Fruit fly (Drosophila melanogaster) whole organism, embryonic: ENCODE data around the gene Rad17.
A peak's percentile ranks its signal among the peaks of the same experiment; 100 is the strongest.

Experiments
- Ada2b ChIP-seq: fragments of 200-800 bp; sonication (Bioruptor generic); IDR thresholded peaks from 2 replicates; pipeline ENCODE4 v1.3.6; 2022; ENCODE audit warnings: missing biosample characterization, missing genetic modification characterization
- Asciz ChIP-seq: fragments of 200-800 bp; sonication (Bioruptor generic); optimal IDR thresholded peaks from 2 replicates; lab custom pipeline; 2017; ENCODE audit warnings: missing biosample characterization, mild to moderate bottlenecking, missing genetic modification characterization, missing genetic modification reagents
- B-H1 ChIP-seq: fragments of 200-800 bp; sonication (Bioruptor generic); IDR thresholded peaks from 3 replicates; pipeline ENCODE4 v1.3.6; 2022; ENCODE audit warnings: missing biosample characterization, missing genetic modification characterization
- Blimp-1 ChIP-seq: fragments of 200-800 bp; sonication (Bioruptor generic); optimal IDR thresholded peaks from 3 replicates; lab custom pipeline; 2018; ENCODE audit warnings: missing biosample characterization, missing genetic modification characterization, mild to moderate bottlenecking, moderate library complexity, missing genetic modification reagents
- CG10366 ChIP-seq: fragments of 200-800 bp; sonication (Bioruptor generic); IDR thresholded peaks from 2 replicates; pipeline ENCODE4 v1.3.6; 2022; ENCODE audit warnings: missing biosample characterization, missing genetic modification characterization
- CG11398 ChIP-seq: fragments of 200-800 bp; sonication (Bioruptor generic); optimal IDR thresholded peaks from 2 replicates; lab custom pipeline; 2016; ENCODE audit warnings: missing biosample characterization, missing genetic modification characterization
- CG12104 ChIP-seq: fragments of 200-800 bp; sonication (Bioruptor generic); optimal IDR thresholded peaks from 3 replicates; lab custom pipeline; 2016; ENCODE audit warnings: missing biosample characterization, missing genetic modification characterization
- CG12219 ChIP-seq: fragments of 200-800 bp; sonication (Bioruptor generic); optimal IDR thresholded peaks from 3 replicates; lab custom pipeline; 2018; ENCODE audit warnings: missing biosample characterization, mild to moderate bottlenecking, missing genetic modification characterization
- CG14441 ChIP-seq: fragments of 200-800 bp; sonication (Bioruptor generic); IDR thresholded peaks from 2 replicates; pipeline ENCODE4 v1.3.6; 2022; ENCODE audit warnings: missing biosample characterization, missing genetic modification characterization
- CG15601 ChIP-seq: fragments of 200-800 bp; sonication (Bioruptor generic); optimal IDR thresholded peaks from 3 replicates; lab custom pipeline; 2019; ENCODE audit warnings: missing biosample characterization, mild to moderate bottlenecking, missing genetic modification characterization, moderate library complexity
- CG18476 ChIP-seq: fragments of 200-800 bp; sonication (Bioruptor generic); optimal IDR thresholded peaks from 2 replicates; lab custom pipeline; 2016; ENCODE audit warnings: missing biosample characterization, mild to moderate bottlenecking, missing genetic modification characterization
- CG18599 ChIP-seq: fragments of 200-800 bp; sonication (Bioruptor generic); optimal IDR thresholded peaks from 3 replicates; lab custom pipeline; 2017; ENCODE audit warnings: missing biosample characterization, missing genetic modification characterization, mild to moderate bottlenecking, moderate library complexity, missing genetic modification reagents
- CG2875 ChIP-seq: fragments of 200-800 bp; sonication (Bioruptor generic); optimal IDR thresholded peaks from 2 replicates; lab custom pipeline; 2017; ENCODE audit warnings: missing biosample characterization, mild to moderate bottlenecking, missing genetic modification characterization, missing genetic modification reagents
- CG31224 ChIP-seq: fragments of 200-800 bp; sonication (Bioruptor generic); IDR thresholded peaks from 2 replicates; pipeline ENCODE4 v1.3.6; 2022; ENCODE audit warnings: missing biosample characterization, missing genetic modification characterization
- CG31388 ChIP-seq: fragments of 200-800 bp; sonication (Bioruptor generic); optimal IDR thresholded peaks from 2 replicates; lab custom pipeline; 2016; ENCODE audit warnings: missing biosample characterization, missing genetic modification characterization
- CG3407 ChIP-seq: fragments of 200-800 bp; sonication (Bioruptor generic); optimal IDR thresholded peaks from 2 replicates; lab custom pipeline; 2018; ENCODE audit warnings: missing biosample characterization, mild to moderate bottlenecking, missing genetic modification characterization
- CG4820 ChIP-seq: fragments of 200-800 bp; sonication (Bioruptor generic); optimal IDR thresholded peaks from 3 replicates; lab custom pipeline; 2016; ENCODE audit warnings: missing biosample characterization, missing genetic modification characterization
- CG7963 ChIP-seq: fragments of 200-800 bp; sonication (Bioruptor generic); IDR thresholded peaks from 3 replicates; pipeline ENCODE4 v1.3.6; 2022; ENCODE audit warnings: missing biosample characterization, missing genetic modification characterization; ENCODE audit not compliant: partially characterized antibody
- CG8089 ChIP-seq: fragments of 200-800 bp; sonication (Bioruptor generic); optimal IDR thresholded peaks from 3 replicates; lab custom pipeline; 2016; ENCODE audit warnings: missing biosample characterization, missing genetic modification characterization
- Camta ChIP-seq: fragments of 200-800 bp; sonication (Bioruptor generic); optimal IDR thresholded peaks from 2 replicates; lab custom pipeline; 2016; ENCODE audit warnings: missing biosample characterization, missing genetic modification characterization
- D19A ChIP-seq: fragments of 200-800 bp; optimal IDR thresholded peaks from 3 replicates; lab custom pipeline; 2019; ENCODE audit warnings: missing biosample characterization, mild to moderate bottlenecking, missing genetic modification characterization, moderate library complexity
- Dbx ChIP-seq: fragments of 200-800 bp; sonication (Bioruptor generic); IDR thresholded peaks from 3 replicates; pipeline ENCODE4 v1.3.6; 2022; ENCODE audit warnings: missing biosample characterization, missing genetic modification characterization
- Dref ChIP-seq: fragments of 200-800 bp; sonication (Bioruptor generic); IDR thresholded peaks from 2 replicates; pipeline ENCODE4 v1.3.6; 2022; ENCODE audit warnings: missing biosample characterization, missing genetic modification characterization
- Ets65A ChIP-seq: fragments of 200-800 bp; sonication (Bioruptor generic); peaks from one replicate; lab custom pipeline; 2016; ENCODE audit warnings: missing biosample characterization, missing genetic modification characterization
- Fer2 ChIP-seq: fragments of 200-800 bp; sonication (Bioruptor generic); optimal IDR thresholded peaks from 2 replicates; lab custom pipeline; 2018; ENCODE audit warnings: missing biosample characterization, mild to moderate bottlenecking, missing genetic modification characterization, moderate library complexity
- Kr ChIP-seq: fragments of 200-800 bp; sonication (Bioruptor generic); optimal IDR thresholded peaks from 2 replicates; lab custom pipeline; 2017; ENCODE audit warnings: missing biosample characterization, mild to moderate bottlenecking, missing genetic modification characterization
- MESR4 ChIP-seq: fragments of 200-800 bp; sonication (Bioruptor generic); optimal IDR thresholded peaks from 2 replicates; lab custom pipeline; 2018; ENCODE audit warnings: missing biosample characterization, mild to moderate bottlenecking, missing genetic modification characterization, moderate library complexity
- Poxn ChIP-seq: fragments of 200-800 bp; sonication (Bioruptor generic); IDR thresholded peaks from 2 replicates; pipeline ENCODE4 v1.3.6; 2022; ENCODE audit warnings: missing biosample characterization, missing genetic modification characterization
- Sin3A ChIP-seq: fragments of >200 bp; optimal IDR thresholded peaks from 2 replicates; lab custom pipeline; 2018
- Six4 ChIP-seq: fragments of 200-800 bp; sonication (Bioruptor generic); optimal IDR thresholded peaks from 2 replicates; lab custom pipeline; 2016; ENCODE audit warnings: missing biosample characterization, missing genetic modification characterization
- Tbp ChIP-seq: fragments of >200 bp; optimal IDR thresholded peaks from 2 replicates; lab custom pipeline; 2018; ENCODE audit warnings: missing biosample characterization, missing genetic modification characterization
- Trl ChIP-seq, 3 experiments: fragments of >200 bp in 2 of 3; fragments of 200-800 bp in 1 of 3; sonication (Bioruptor generic) in 1 of 3; optimal IDR thresholded peaks; 2 replicates in 1 of 3; 3 replicates in 2 of 3; lab custom pipeline; 2016 to 2017; ENCODE audit warnings: missing biosample characterization in 1 of 3, missing genetic modification characterization in 1 of 3
- Vsx1 ChIP-seq: fragments of 200-800 bp; sonication (Bioruptor generic); optimal IDR thresholded peaks from 2 replicates; lab custom pipeline; 2017; ENCODE audit warnings: missing biosample characterization, mild to moderate bottlenecking, missing genetic modification characterization, missing genetic modification reagents
- ap ChIP-seq: fragments of 200-800 bp; sonication (Bioruptor generic); IDR thresholded peaks from 2 replicates; pipeline ENCODE4 v1.3.6; 2022; ENCODE audit warnings: missing biosample characterization, missing genetic modification characterization
- bowl ChIP-seq: fragments of 200-800 bp; sonication (Bioruptor generic); IDR thresholded peaks from 2 replicates; pipeline ENCODE4 v1.3.6; 2022; ENCODE audit warnings: missing biosample characterization, missing genetic modification characterization
- bsh ChIP-seq, 2 experiments: fragments of 200-800 bp; sonication (Bioruptor generic); optimal IDR thresholded peaks; 2 replicates each; lab custom pipeline; 2017 to 2018; ENCODE audit warnings: mild to moderate bottlenecking in 2 of 2, missing biosample characterization in 2 of 2, missing genetic modification characterization in 2 of 2, moderate library complexity in 1 of 2
- cg ChIP-seq: fragments of 200-800 bp; sonication (Bioruptor generic); optimal IDR thresholded peaks from 3 replicates; lab custom pipeline; 2019; ENCODE audit warnings: missing biosample characterization, mild to moderate bottlenecking, missing genetic modification characterization, moderate library complexity
- corto ChIP-seq: fragments of 200-800 bp; sonication (Bioruptor generic); optimal IDR thresholded peaks from 2 replicates; lab custom pipeline; 2016; ENCODE audit warnings: missing biosample characterization, mild to moderate bottlenecking, missing genetic modification characterization, moderate library complexity
- da ChIP-seq: fragments of 200-800 bp; sonication (Bioruptor generic); optimal IDR thresholded peaks from 2 replicates; lab custom pipeline; 2016; ENCODE audit warnings: missing biosample characterization, missing genetic modification characterization
- esg ChIP-seq: fragments of 200-800 bp; sonication (Bioruptor generic); conservative IDR thresholded peaks from 2 replicates; pipeline ENCODE4 v1.3.6; 2022; ENCODE audit warnings: missing biosample characterization, missing genetic modification characterization
- eyg ChIP-seq: fragments of 200-800 bp; sonication (Bioruptor generic); optimal IDR thresholded peaks from 3 replicates; lab custom pipeline; 2016; ENCODE audit warnings: missing biosample characterization, missing genetic modification characterization
- ham ChIP-seq: fragments of 200-800 bp; sonication (Bioruptor generic); IDR thresholded peaks from 2 replicates; pipeline ENCODE4 v1.3.6; 2022; ENCODE audit warnings: missing biosample characterization, missing genetic modification characterization
- lola ChIP-seq, 3 experiments: fragments of >200 bp in 2 of 3; fragments of 200-800 bp in 1 of 3; sonication (Bioruptor generic) in 1 of 3; optimal IDR thresholded peaks; 2 replicates each; lab custom pipeline; 2017 to 2019; ENCODE audit warnings: missing biosample characterization in 3 of 3, missing genetic modification characterization in 3 of 3, mild to moderate bottlenecking in 1 of 3, moderate library complexity in 1 of 3
- luna ChIP-seq: fragments of 200-800 bp; sonication (Bioruptor generic); optimal IDR thresholded peaks from 2 replicates; lab custom pipeline; 2016; ENCODE audit warnings: missing biosample characterization, missing genetic modification characterization
- odd ChIP-seq: fragments of 200-800 bp; sonication (Bioruptor generic); optimal IDR thresholded peaks from 2 replicates; lab custom pipeline; 2017; ENCODE audit warnings: missing biosample characterization, mild to moderate bottlenecking, missing genetic modification characterization
- org-1 ChIP-seq: fragments of 200-800 bp; sonication (Bioruptor generic); optimal IDR thresholded peaks from 2 replicates; lab custom pipeline; 2017; ENCODE audit warnings: missing biosample characterization, missing genetic modification characterization
- pita ChIP-seq: fragments of 200-800 bp; sonication (Bioruptor generic); optimal IDR thresholded peaks from 2 replicates; lab custom pipeline; 2017; ENCODE audit warnings: missing biosample characterization, mild to moderate bottlenecking, missing genetic modification characterization
- ro ChIP-seq: fragments of 200-800 bp; sonication (Bioruptor generic); IDR thresholded peaks from 2 replicates; pipeline ENCODE4 v1.3.6; 2022; ENCODE audit warnings: missing biosample characterization, missing genetic modification characterization
- schlank ChIP-seq: fragments of 200-800 bp; sonication (Bioruptor generic); optimal IDR thresholded peaks from 2 replicates; lab custom pipeline; 2018; ENCODE audit warnings: missing biosample characterization, mild to moderate bottlenecking, missing genetic modification characterization
- unc-4 ChIP-seq: fragments of 200-800 bp; sonication (Bioruptor generic); IDR thresholded peaks from 2 replicates; pipeline ENCODE4 v1.3.6; 2022; ENCODE audit warnings: missing biosample characterization, missing genetic modification characterization; ENCODE audit not compliant: partially characterized antibody
- vfl ChIP-seq: fragments of 200-800 bp; sonication (Bioruptor generic); optimal IDR thresholded peaks from 2 replicates; lab custom pipeline; 2016; ENCODE audit warnings: missing biosample characterization, missing genetic modification characterization

The Rad17 gene

dm6 chr3R:14680112-14680665 lies 17.2 kb upstream of the Rad17 start (continued):
- TF ChIP-seq D19A (tag; lab: Kevin White, UChicago) (no peak), Sin3A (lab: Kevin White, UChicago) (no peak), ap (GFP tag; lab: Robert Waterston, UW) (no peak), schlank (tag; lab: Kevin White, UChicago) (no peak), Fer2 (tag; lab: Kevin White, UChicago) (no peak), CG2875 (peak; percentile 23), Ets65A (GFP tag; lab: Kevin White, UChicago) (no peak), CG11398 (peak; percentile 37), eyg (no peak), Six4 (GFP tag; lab: Kevin White, UChicago) (no peak), ro (GFP tag; lab: Robert Waterston, UW) (no peak), luna (GFP tag; lab: Kevin White, UChicago) (no peak), Camta (GFP tag; lab: Kevin White, UChicago) (no peak), Trl (optimal IDR thresholded peaks at IDR 0.05; lab: Kevin White, UChicago) (no peak), Trl (GFP tag; optimal IDR thresholded peaks at IDR 0.05; lab: Kevin White, UChicago) (no peak), CG8089 (no peak), CG7963 (GFP tag; lab: Robert Waterston, UW) (no peak), CG4820 (GFP tag; lab: Kevin White, UChicago) (no peak), org-1 (GFP tag; lab: Kevin White, UChicago) (no peak), CG18476 (GFP tag; lab: Kevin White, UChicago) (no peak), unc-4 (no peak), CG31224 (GFP tag; lab: Robert Waterston, UW) (no peak), Vsx1 (GFP tag; lab: Kevin White, UChicago) (no peak), CG31388 (GFP tag; lab: Kevin White, UChicago) (no peak), Ada2b (no peak), esg (GFP tag; lab: Robert Waterston, UW) (no peak), CG14441 (GFP tag; lab: Robert Waterston, UW) (no peak), Poxn (GFP tag; lab: Robert Waterston, UW) (no peak), da (GFP tag; lab: Kevin White, UChicago) (no peak), Blimp-1 (peak; percentile 14), Asciz (GFP tag; lab: Kevin White, UChicago) (peak; percentile 22), CG12219 (GFP tag; lab: Kevin White, UChicago) (no peak), CG10366 (GFP tag; lab: Robert Waterston, UW) (no peak), Dref (GFP tag; lab: Robert Waterston, UW) (no peak), pita (GFP tag; lab: Kevin White, UChicago) (no peak), odd (no peak), CG15601 (peak; percentile 33), vfl (GFP tag; lab: Kevin White, UChicago) (no peak), corto (GFP tag; lab: Kevin White, UChicago) (peak; percentile 13), CG12104 (GFP tag; lab: Kevin White, UChicago) (no peak), Kr (GFP tag; lab: Kevin White, UChicago) (peak; percentile 52), CG18599 (GFP tag; lab: Kevin White, UChicago) (no peak), B-H1 (GFP tag; lab: Robert Waterston, UW) (no peak), ham (no peak), Dbx (GFP tag; lab: Robert Waterston, UW) (no peak), Tbp (no peak), lola (GFP tag; optimal IDR thresholded peaks at IDR 0.05; lab: Kevin White, UChicago) (peak in 1 of 3 experiments; percentile 17), bsh (GFP tag; optimal IDR thresholded peaks at IDR 0.05; lab: Kevin White, UChicago) (peak in 1 of 2 experiments; percentile 29), bowl (GFP tag; lab: Robert Waterston, UW) (no peak), CG3407 (GFP tag; lab: Kevin White, UChicago) (peak; percentile 17), MESR4 (no peak), cg (GFP tag; lab: Kevin White, UChicago) (no peak)
